Worm (Caenorhabditis elegans) whole organism, early embryonic: Measurements from ENCODE around the gene W06D11.3.

ENCODE experiments used
- B0310.2 ChIP-seq: sonication (generic microtip); optimal IDR thresholded peaks from 2 replicates; lab custom pipeline; 2016; ENCODE audit warnings: mild to moderate bottlenecking, missing genetic modification characterization, missing compliant biosample characterization
- F13C5.2 ChIP-seq: sonication (generic microtip); optimal IDR thresholded peaks from 2 replicates; lab custom pipeline; 2017; ENCODE audit warnings: mild to moderate bottlenecking, missing genetic modification characterization, inconsistent platforms, missing compliant biosample characterization
- aly-1 ChIP-seq: sonication (generic microtip); optimal IDR thresholded peaks from 2 replicates; lab custom pipeline; 2016; ENCODE audit warnings: missing genetic modification characterization, missing compliant biosample characterization
- ama-1 ChIP-seq: fragments of 150-350 bp; optimal IDR thresholded peaks from 2 replicates; lab custom pipeline; 2014
- ceh-13 ChIP-seq: fragments of 200-800 bp; sonication (Bioruptor generic); optimal IDR thresholded peaks from 2 replicates; lab custom pipeline; 2018; ENCODE audit warnings: mild to moderate bottlenecking, missing genetic modification characterization, missing compliant biosample characterization
- ceh-36 ChIP-seq: sonication (generic microtip); optimal IDR thresholded peaks from 2 replicates; lab custom pipeline; 2016; ENCODE audit warnings: missing genetic modification characterization, inconsistent platforms, missing compliant biosample characterization
- ets-7 ChIP-seq: sonication (generic microtip); optimal IDR thresholded peaks from 2 replicates; lab custom pipeline; 2016; ENCODE audit warnings: missing genotype, missing genetic modification characterization, missing compliant biosample characterization
- flt-1 ChIP-seq: fragments of 200-800 bp; sonication (Bioruptor generic); IDR thresholded peaks from 2 replicates; pipeline ENCODE4 v1.3.6; 2022; ENCODE audit warnings: missing genetic modification characterization, missing compliant biosample characterization
- hmbx-1 ChIP-seq: sonication (generic microtip); optimal IDR thresholded peaks from 2 replicates; lab custom pipeline; 2016; ENCODE audit warnings: mild to moderate bottlenecking, missing genetic modification characterization, missing compliant biosample characterization
- hmg-4 ChIP-seq: fragments of 200-800 bp; sonication (Bioruptor generic); optimal IDR thresholded peaks from 2 replicates; lab custom pipeline; 2018; ENCODE audit warnings: mild to moderate bottlenecking, missing genetic modification characterization, missing compliant biosample characterization
- hnd-1 ChIP-seq: sonication (generic microtip); optimal IDR thresholded peaks from 2 replicates; lab custom pipeline; 2016; ENCODE audit warnings: missing genetic modification characterization, missing compliant biosample characterization
- pes-1 ChIP-seq: fragments of 200-800 bp; sonication (Bioruptor generic); IDR thresholded peaks from 2 replicates; pipeline ENCODE4 v1.3.6; 2022; ENCODE audit warnings: missing genetic modification reagents, missing genetic modification characterization, missing compliant biosample characterization
- scrt-1 ChIP-seq: fragments of 200-800 bp; sonication (Bioruptor generic); IDR thresholded peaks from 2 replicates; pipeline ENCODE4 v1.3.6; 2022; ENCODE audit warnings: missing genetic modification characterization, missing compliant biosample characterization
- sea-1 ChIP-seq: fragments of 200-800 bp; sonication (Bioruptor generic); conservative IDR thresholded peaks from 2 replicates; pipeline ENCODE4 v1.3.6; 2022; ENCODE audit warnings: missing genetic modification characterization, missing compliant biosample characterization
- tbx-11 ChIP-seq: fragments of 200-800 bp; sonication (Bioruptor generic); IDR thresholded peaks from 2 replicates; pipeline ENCODE4 v1.3.6; 2022; ENCODE audit warnings: missing genetic modification characterization, missing compliant biosample characterization
- tbx-37 ChIP-seq: fragments of 200-800 bp; sonication (Bioruptor generic); conservative IDR thresholded peaks from 2 replicates; pipeline ENCODE4 v1.3.6; 2022; ENCODE audit warnings: missing genetic modification reagents, missing genetic modification characterization, missing compliant biosample characterization
- tra-4 ChIP-seq: sonication (generic microtip); optimal IDR thresholded peaks from 2 replicates; lab custom pipeline; 2017; ENCODE audit warnings: missing genetic modification characterization, missing compliant biosample characterization

W06D11.3 gene

DNA sequence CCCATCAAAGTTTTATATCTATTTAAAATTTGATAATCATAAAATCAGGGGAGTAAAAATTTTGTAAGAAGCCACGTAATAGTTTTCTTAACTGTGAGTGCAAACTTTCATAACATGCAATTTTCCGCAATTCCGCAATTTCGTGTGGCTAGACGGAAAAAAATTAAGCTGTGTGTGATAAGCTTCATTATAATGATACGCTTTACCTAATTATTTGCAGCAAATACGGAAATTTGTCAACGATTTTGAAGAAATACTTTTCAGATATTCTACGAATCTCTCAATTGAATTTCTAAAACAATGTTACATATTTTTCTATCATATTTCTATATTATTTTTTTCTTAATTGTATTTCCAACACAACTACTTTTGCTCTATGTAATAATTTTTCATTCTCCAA, 33.3 kb downstream of the W06D11.3 start, which contains the start of gene srd-46:
Gene srd-46, plus strand, starts transcription at position 301 of the 400 bp plus-strand sequence.
- no peak for TF ChIP-seq scrt-1 (GFP tag; lab: Robert Waterston, UW)
- no peak for TF ChIP-seq hnd-1 (tag; lab: Kevin White, UChicago)
- no peak for TF ChIP-seq hmbx-1
- no peak for TF ChIP-seq hmg-4 (GFP tag; lab: Kevin White, UChicago)
- TF ChIP-seq pes-1 (GFP tag; lab: Robert Waterston, UW), result no peak
- TF ChIP-seq ceh-36 (tag; lab: Kevin White, UChicago), result no peak
- TF ChIP-seq ama-1 (lab: Kevin White, UChicago), result no peak
- no peak for TF ChIP-seq tra-4 (tag; lab: Kevin White, UChicago)
- TF ChIP-seq aly-1, result no peak
- no peak for TF ChIP-seq tbx-11
- no peak for TF ChIP-seq B0310.2 (tag; lab: Kevin White, UChicago)
- no peak for TF ChIP-seq sea-1 (GFP tag; lab: Robert Waterston, UW)
- TF ChIP-seq flt-1, result no peak
- TF ChIP-seq ceh-13 (GFP tag; lab: Kevin White, UChicago), result no peak

DNA sequence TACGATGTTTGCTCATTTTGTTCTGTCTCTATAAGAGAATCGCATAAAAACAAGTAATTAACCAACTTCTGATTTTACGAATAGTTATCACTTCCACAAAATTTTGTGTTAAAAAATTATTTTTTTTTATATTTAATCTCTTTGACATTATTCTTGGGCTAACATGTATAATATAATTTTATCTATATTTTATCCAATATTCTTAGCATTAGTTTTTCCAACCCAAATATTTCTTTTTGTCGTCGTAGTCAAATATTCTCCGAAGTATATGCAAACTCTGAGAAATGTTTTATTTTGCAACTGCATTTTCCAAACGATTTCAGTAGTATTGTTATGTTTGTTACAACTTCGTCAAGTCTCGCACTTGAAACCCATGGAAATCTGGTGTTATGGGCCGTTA, 35.0 kb downstream of the W06D11.3 start, which contains the start of gene srd-47:
Gene srd-47, plus strand, starts transcription at position 164 of the 400 bp plus-strand sequence.
- no peak for TF ChIP-seq tbx-37 (GFP tag; lab: Robert Waterston, UW)
- no peak for TF ChIP-seq hnd-1 (tag; lab: Kevin White, UChicago)
- TF ChIP-seq pes-1 (GFP tag; lab: Robert Waterston, UW), result no peak
- no peak for TF ChIP-seq tra-4 (tag; lab: Kevin White, UChicago)
- TF ChIP-seq B0310.2 (tag; lab: Kevin White, UChicago), result no peak
- TF ChIP-seq F13C5.2, result no peak
- TF ChIP-seq sea-1 (GFP tag; lab: Robert Waterston, UW), result no peak
- TF ChIP-seq aly-1, result no peak
- no peak for TF ChIP-seq ets-7 (tag; lab: Kevin White, UChicago)
- TF ChIP-seq tbx-11, result no peak
- TF ChIP-seq hmg-4 (GFP tag; lab: Kevin White, UChicago), result no peak
- TF ChIP-seq hmbx-1, result no peak
- no peak for TF ChIP-seq ceh-36 (tag; lab: Kevin White, UChicago)
- TF ChIP-seq ama-1 (lab: Kevin White, UChicago), result no peak
- no peak for TF ChIP-seq scrt-1 (GFP tag; lab: Robert Waterston, UW)
- no peak for TF ChIP-seq flt-1
- TF ChIP-seq ceh-13 (GFP tag; lab: Kevin White, UChicago), result no peak

DNA sequence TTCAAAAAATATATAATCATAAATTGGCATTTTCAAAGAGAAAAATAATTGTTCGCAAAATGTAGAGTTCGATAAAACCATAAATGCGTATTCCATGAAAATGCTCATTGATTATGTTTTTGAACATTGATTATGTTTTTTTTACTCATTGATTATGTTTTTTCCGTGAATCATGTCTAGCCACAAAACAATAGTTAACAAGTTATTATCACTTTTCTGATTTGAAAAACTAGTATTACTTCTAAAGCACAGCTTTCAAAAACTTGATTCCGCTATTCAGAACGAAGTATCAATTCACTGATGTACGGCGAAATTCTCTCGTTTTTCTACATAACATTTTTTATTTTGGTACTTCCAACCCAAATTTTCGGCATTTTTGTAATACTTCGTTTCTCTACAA, 37.3 kb downstream of the W06D11.3 start, which contains the start of gene srd-48:
Gene srd-48, plus strand, starts transcription at position 301 of the 400 bp plus-strand sequence.
- TF ChIP-seq flt-1 (no peak), tra-4 (tag; lab: Kevin White, UChicago) (no peak), tbx-37 (GFP tag; lab: Robert Waterston, UW) (no peak), sea-1 (GFP tag; lab: Robert Waterston, UW) (no peak), ceh-36 (tag; lab: Kevin White, UChicago) (no peak), B0310.2 (tag; lab: Kevin White, UChicago) (no peak), pes-1 (GFP tag; lab: Robert Waterston, UW) (no peak), aly-1 (no peak), ceh-13 (GFP tag; lab: Kevin White, UChicago) (no peak), F13C5.2 (no peak), ama-1 (lab: Kevin White, UChicago) (no peak), hnd-1 (tag; lab: Kevin White, UChicago) (no peak), tbx-11 (no peak), scrt-1 (GFP tag; lab: Robert Waterston, UW) (no peak), ets-7 (tag; lab: Kevin White, UChicago) (no peak), hmbx-1 (no peak), hmg-4 (GFP tag; lab: Kevin White, UChicago) (no peak)

DNA sequence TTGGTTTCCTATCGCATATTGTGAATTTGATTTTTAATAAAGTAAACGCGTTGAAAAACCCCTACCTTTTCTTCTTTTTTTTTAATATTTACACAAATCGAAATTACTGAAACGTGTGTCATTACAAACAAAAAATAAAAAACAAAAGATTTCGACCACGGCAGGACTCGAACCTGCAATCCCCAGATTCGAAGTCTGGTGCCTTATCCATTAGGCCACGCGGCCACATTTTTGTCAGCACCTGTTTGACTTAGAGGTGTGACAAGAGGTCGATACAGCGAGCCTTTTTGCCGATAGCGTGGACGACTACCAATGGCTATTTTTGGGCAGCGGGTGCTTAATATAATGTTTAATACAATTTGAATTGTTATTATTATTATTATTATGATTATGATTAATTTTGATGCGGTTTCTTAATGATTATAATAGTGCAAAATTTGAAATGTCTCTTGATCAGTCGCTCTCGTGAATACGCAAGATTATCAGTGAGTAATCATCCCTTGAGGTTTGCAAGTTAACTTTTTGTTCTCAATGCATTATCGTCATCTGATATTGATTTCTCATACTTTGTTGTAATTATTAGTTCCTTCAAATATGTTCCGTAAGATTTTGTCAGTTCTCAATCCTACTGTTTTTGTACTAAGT, 39.5 kb downstream of the W06D11.3 start, which contains the start of gene srd-44:
Gene srd-44, plus strand, starts transcription at position 595 of the 645 bp plus-strand sequence.
- TF ChIP-seq tra-4 (tag; lab: Kevin White, UChicago) (no peak), hnd-1 (tag; lab: Kevin White, UChicago) (peak; percentile 27), scrt-1 (GFP tag; lab: Robert Waterston, UW) (0 out of 2 replicates have a peak, but pooled peaks have one; percentile 70), ceh-13 (GFP tag; lab: Kevin White, UChicago) (peak; percentile 57), tbx-37 (GFP tag; lab: Robert Waterston, UW) (0 out of 2 replicates have a peak, but pooled peaks have one; percentile 47), B0310.2 (tag; lab: Kevin White, UChicago) (peak; percentile 20), F13C5.2 (peak; percentile 52), aly-1 (no peak), tbx-11 (peak; percentile 61), hmbx-1 (peak; percentile 38), ceh-36 (tag; lab: Kevin White, UChicago) (no peak)

DNA sequence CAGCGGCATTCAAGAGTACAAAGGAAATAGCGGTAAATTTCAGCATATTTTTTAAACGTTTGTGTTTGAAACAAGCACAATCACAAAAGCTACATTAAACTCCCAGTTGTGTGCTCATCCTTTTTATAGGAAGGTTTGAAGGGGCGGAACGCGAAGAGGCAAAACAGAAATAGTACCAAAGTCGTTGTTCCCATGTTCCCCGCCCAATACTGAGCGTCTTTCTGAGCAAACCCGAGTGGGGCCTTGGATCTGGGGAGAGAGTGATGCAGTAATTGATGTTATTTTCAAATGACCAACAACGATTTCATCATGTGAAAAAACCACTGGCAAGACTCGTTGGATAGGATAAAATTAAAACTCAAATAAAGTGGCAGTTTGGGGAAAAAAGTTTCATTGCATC, 42.9 kb downstream of the W06D11.3 start, which contains the start of gene zig-2:
Gene zig-2, minus strand, starts transcription at position 101 of the 400 bp plus-strand sequence.
- TF ChIP-seq tbx-11 (no peak), hnd-1 (tag; lab: Kevin White, UChicago) (no peak), F13C5.2 (no peak), pes-1 (GFP tag; lab: Robert Waterston, UW) (no peak), ceh-36 (tag; lab: Kevin White, UChicago) (no peak), hmg-4 (GFP tag; lab: Kevin White, UChicago) (no peak), flt-1 (no peak), scrt-1 (GFP tag; lab: Robert Waterston, UW) (no peak), hmbx-1 (no peak), sea-1 (GFP tag; lab: Robert Waterston, UW) (no peak), aly-1 (no peak), ets-7 (tag; lab: Kevin White, UChicago) (no peak), tra-4 (tag; lab: Kevin White, UChicago) (no peak), ceh-13 (GFP tag; lab: Kevin White, UChicago) (no peak)

DNA sequence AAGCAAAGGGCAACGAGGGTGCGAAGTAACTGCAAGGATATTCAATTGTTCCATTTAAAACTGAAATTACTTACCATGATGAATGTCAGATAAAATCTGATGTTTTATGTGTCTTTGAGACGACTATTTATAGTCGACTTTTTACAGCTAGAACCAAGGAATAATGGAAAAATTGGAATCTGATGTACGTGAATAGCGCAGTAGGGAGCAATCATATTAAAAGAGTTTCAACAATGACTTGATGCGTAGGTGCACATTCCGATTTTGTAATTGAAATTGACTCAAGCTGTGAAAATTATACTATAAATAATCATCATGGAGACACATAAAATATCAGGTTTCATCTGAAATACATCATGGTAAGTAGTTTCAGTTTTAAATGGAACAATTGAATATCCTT, 44.8 kb downstream of the W06D11.3 start, which contains the start of the genes nspc-9 and nspc-10:
Gene nspc-9, minus strand, starts transcription at position 101 of the 400 bp plus-strand sequence.
Gene nspc-10, plus strand, starts transcription at position 331 of the 400 bp plus-strand sequence.
- TF ChIP-seq ets-7 (tag; lab: Kevin White, UChicago), result no peak
- TF ChIP-seq pes-1 (GFP tag; lab: Robert Waterston, UW), result no peak
- no peak for TF ChIP-seq ceh-36 (tag; lab: Kevin White, UChicago)
- TF ChIP-seq F13C5.2, result no peak
- no peak for TF ChIP-seq flt-1
- TF ChIP-seq scrt-1 (GFP tag; lab: Robert Waterston, UW), result no peak
- TF ChIP-seq aly-1, result no peak
- TF ChIP-seq hmbx-1, result no peak
- TF ChIP-seq hnd-1 (tag; lab: Kevin White, UChicago), result no peak
- no peak for TF ChIP-seq tra-4 (tag; lab: Kevin White, UChicago)
- TF ChIP-seq tbx-37 (GFP tag; lab: Robert Waterston, UW), result no peak
- TF ChIP-seq tbx-11, result no peak
- no peak for TF ChIP-seq hmg-4 (GFP tag; lab: Kevin White, UChicago)
- no peak for TF ChIP-seq ama-1 (lab: Kevin White, UChicago)
- no peak for TF ChIP-seq sea-1 (GFP tag; lab: Robert Waterston, UW)
- no peak for TF ChIP-seq ceh-13 (GFP tag; lab: Kevin White, UChicago)
- no peak for TF ChIP-seq B0310.2 (tag; lab: Kevin White, UChicago)
